Worm (Caenorhabditis elegans) whole organism, L4 larva: ENCODE measurements around the gene idpb-5.

ENCODE experiments used
- D1046.2 ChIP-seq: fragments of 200-800 bp; sonication (Bioruptor generic); IDR thresholded peaks from 2 replicates; pipeline ENCODE4 v1.3.6; 2022; ENCODE audit warnings: missing genetic modification characterization, missing compliant biosample characterization
- F44E2.7 ChIP-seq: fragments of 200-800 bp; sonication (Bioruptor generic); IDR thresholded peaks from 2 replicates; pipeline ENCODE4 v2.1.2; 2022; ENCODE audit warnings: missing genetic modification characterization, missing compliant biosample characterization
- T26A8.4 ChIP-seq: fragments of 200-800 bp; sonication (Bioruptor generic); IDR thresholded peaks from 2 replicates; pipeline ENCODE4 v1.3.6; 2022; ENCODE audit warnings: missing genetic modification characterization, missing compliant biosample characterization
- Y75B8A.6 ChIP-seq: fragments of 200-800 bp; sonication (Bioruptor generic); IDR thresholded peaks from 2 replicates; pipeline ENCODE4 v1.3.6; 2022; ENCODE audit warnings: missing genetic modification reagents, missing genetic modification characterization, missing compliant biosample characterization
- ZK337.2 ChIP-seq: fragments of 200-800 bp; sonication (Bioruptor generic); IDR thresholded peaks from 2 replicates; pipeline ENCODE4 v1.3.6; 2022; ENCODE audit warnings: missing genetic modification reagents, missing genetic modification characterization, missing compliant biosample characterization
- aha-1 ChIP-seq: fragments of 150-350 bp; peaks from one replicate; lab custom pipeline; 2014; ENCODE audit warnings: missing biosample characterization, missing genetic modification characterization
- arid-1 ChIP-seq: fragments of 200-800 bp; sonication (Bioruptor generic); conservative IDR thresholded peaks from 2 replicates; pipeline ENCODE4 v1.3.6; 2022; ENCODE audit warnings: missing genetic modification reagents, missing genetic modification characterization, missing compliant biosample characterization
- ceh-28 ChIP-seq: fragments of 150-350 bp; optimal IDR thresholded peaks from 2 replicates; lab custom pipeline; 2014; ENCODE audit warnings: missing biosample characterization, missing genetic modification reagents, missing genetic modification characterization
- ceh-32 ChIP-seq: sonication (generic microtip); optimal IDR thresholded peaks from 2 replicates; lab custom pipeline; 2016; ENCODE audit warnings: mild to moderate bottlenecking, missing genetic modification characterization, missing compliant biosample characterization; ENCODE audit not compliant: poor library complexity
- ceh-62 ChIP-seq: sonication (generic microtip); optimal IDR thresholded peaks from 2 replicates; lab custom pipeline; 2017; ENCODE audit warnings: missing biosample characterization, missing genetic modification characterization
- ces-1 ChIP-seq: fragments of 150-350 bp; sonication (generic microtip); optimal IDR thresholded peaks from 4 replicates; lab custom pipeline; 2014; ENCODE audit warnings: missing biosample characterization, missing genetic modification reagents, missing genetic modification characterization
- ctbp-1 ChIP-seq: fragments of 200-800 bp; sonication (Bioruptor generic); IDR thresholded peaks from 2 replicates; pipeline ENCODE4 v1.3.6; 2022; ENCODE audit warnings: missing genetic modification reagents, missing genetic modification characterization, missing compliant biosample characterization
- daf-16 ChIP-seq, 3 experiments: sonication (generic microtip); optimal IDR thresholded peaks; 2 replicates each; lab custom pipeline; 2016 to 2017; ENCODE audit warnings: missing genetic modification characterization in 3 of 3, missing genetic modification reagents in 3 of 3, mild to moderate bottlenecking in 2 of 3, missing compliant biosample characterization in 2 of 3, missing biosample characterization in 1 of 3, moderate library complexity in 1 of 3
- dmd-6 ChIP-seq: fragments of 200-800 bp; sonication (Bioruptor generic); IDR thresholded peaks from 2 replicates; pipeline ENCODE4 v1.3.6; 2022; ENCODE audit warnings: missing genetic modification reagents, missing genetic modification characterization, missing compliant biosample characterization
- dmd-8 ChIP-seq: fragments of 200-800 bp; sonication (Bioruptor generic); IDR thresholded peaks from 2 replicates; pipeline ENCODE4 v1.3.6; 2022; ENCODE audit warnings: missing genetic modification characterization, missing compliant biosample characterization
- dve-1 ChIP-seq: sonication (generic microtip); optimal IDR thresholded peaks from 2 replicates; lab custom pipeline; 2017; ENCODE audit warnings: antibody characterized with exemption, mild to moderate bottlenecking, missing genetic modification characterization, missing compliant biosample characterization; ENCODE audit not compliant: insufficient read depth
- egl-43 ChIP-seq: fragments of 200-800 bp; sonication (Bioruptor generic); IDR thresholded peaks from 2 replicates; pipeline ENCODE4 v1.3.6; 2022; ENCODE audit warnings: missing genetic modification reagents, missing genetic modification characterization, missing compliant biosample characterization
- hif-1 ChIP-seq, 2 experiments: sonication (generic microtip); optimal IDR thresholded peaks; 2 replicates each; lab custom pipeline; 2016 to 2017; ENCODE audit warnings: missing compliant biosample characterization in 2 of 2, missing genetic modification characterization in 2 of 2, missing genetic modification reagents in 2 of 2, missing genotype in 2 of 2, mild to moderate bottlenecking in 1 of 2
- hlh-30 ChIP-seq: sonication (generic microtip); optimal IDR thresholded peaks from 2 replicates; lab custom pipeline; 2017; ENCODE audit warnings: antibody characterized with exemption, mild to moderate bottlenecking, missing genetic modification characterization, missing compliant biosample characterization; ENCODE audit not compliant: insufficient read depth
- lim-7 ChIP-seq: fragments of 200-800 bp; sonication (Bioruptor generic); IDR thresholded peaks from 2 replicates; pipeline ENCODE4 v1.3.6; 2022; ENCODE audit warnings: missing genetic modification characterization, missing compliant biosample characterization
- lin-13 ChIP-seq: fragments of 150-350 bp; optimal IDR thresholded peaks from 2 replicates; lab custom pipeline; 2014; ENCODE audit warnings: missing biosample characterization, missing genetic modification reagents, missing genetic modification characterization
- lin-29 ChIP-seq: fragments of 200-800 bp; sonication (Bioruptor generic); IDR thresholded peaks from 2 replicates; pipeline ENCODE4 v1.3.6; 2022; ENCODE audit warnings: missing genetic modification reagents, missing genetic modification characterization, missing compliant biosample characterization
- madf-5 ChIP-seq, 2 experiments: fragments of 200-800 bp; sonication (Bioruptor generic); IDR thresholded peaks; 2 replicates each; pipeline ENCODE4 v1.3.6; 2022; ENCODE audit warnings: missing compliant biosample characterization in 2 of 2, missing genetic modification characterization in 2 of 2
- madf-9 ChIP-seq: fragments of 200-800 bp; sonication (Bioruptor generic); conservative IDR thresholded peaks from 2 replicates; pipeline ENCODE4 v1.3.6; 2022; ENCODE audit warnings: missing genetic modification reagents, missing genetic modification characterization, missing compliant biosample characterization
- mdl-1 ChIP-seq, 2 experiments: fragments of 150-350 bp in 1 of 2; sonication (generic microtip) in 1 of 2; optimal IDR thresholded peaks; 2 replicates each; lab custom pipeline; 2014 to 2017; ENCODE audit warnings: missing biosample characterization in 2 of 2, missing genetic modification characterization in 2 of 2
- mep-1 ChIP-seq: fragments of 150-350 bp; sonication (generic microtip); optimal IDR thresholded peaks from 3 replicates; lab custom pipeline; 2014; ENCODE audit warnings: missing biosample characterization, missing genetic modification characterization
- mxl-2 ChIP-seq: fragments of 200-800 bp; sonication (Bioruptor generic); conservative IDR thresholded peaks from 2 replicates; pipeline ENCODE4 v1.3.6; 2022; ENCODE audit warnings: missing genetic modification reagents, missing genetic modification characterization, missing compliant biosample characterization
- nhr-102 ChIP-seq: sonication (generic microtip); optimal IDR thresholded peaks from 2 replicates; lab custom pipeline; 2016; ENCODE audit warnings: mild to moderate bottlenecking, missing genetic modification characterization, moderate library complexity, missing compliant biosample characterization
- nhr-11 ChIP-seq: fragments of 150-350 bp; optimal IDR thresholded peaks from 2 replicates; lab custom pipeline; 2014; ENCODE audit warnings: missing biosample characterization, missing genetic modification characterization
- nhr-111 ChIP-seq: fragments of 200-800 bp; sonication (Bioruptor generic); optimal IDR thresholded peaks from 2 replicates; lab custom pipeline; 2018; ENCODE audit warnings: mild to moderate bottlenecking, missing genetic modification characterization, missing compliant biosample characterization
- nhr-28 ChIP-seq: fragments of 150-350 bp; optimal IDR thresholded peaks from 2 replicates; lab custom pipeline; 2014; ENCODE audit warnings: missing biosample characterization, missing genetic modification characterization
- nhr-41 ChIP-seq: fragments of 200-800 bp; sonication (Bioruptor generic); IDR thresholded peaks from 2 replicates; pipeline ENCODE4 v1.3.6; 2022; ENCODE audit warnings: missing genetic modification reagents, missing genetic modification characterization, missing compliant biosample characterization
- nhr-48 ChIP-seq: sonication (generic microtip); optimal IDR thresholded peaks from 2 replicates; lab custom pipeline; 2016; ENCODE audit warnings: mild to moderate bottlenecking, missing genetic modification characterization, missing compliant biosample characterization
- nhr-77 ChIP-seq: fragments of 150-350 bp; optimal IDR thresholded peaks from 2 replicates; lab custom pipeline; 2014; ENCODE audit warnings: missing biosample characterization, missing genetic modification characterization
- pqm-1 ChIP-seq: sonication (generic microtip); optimal IDR thresholded peaks from 2 replicates; lab custom pipeline; 2017; ENCODE audit warnings: missing biosample characterization, missing genetic modification characterization
- snpc-1.2 ChIP-seq: fragments of 200-800 bp; sonication (Bioruptor generic); IDR thresholded peaks from 2 replicates; pipeline ENCODE4 v1.3.6; 2022; ENCODE audit warnings: missing genetic modification reagents, missing genetic modification characterization, missing compliant biosample characterization
- spr-1 ChIP-seq: sonication (generic microtip); optimal IDR thresholded peaks from 2 replicates; lab custom pipeline; 2016; ENCODE audit warnings: mild to moderate bottlenecking, missing genetic modification characterization, missing compliant biosample characterization
- unc-39 ChIP-seq: sonication (generic microtip); optimal IDR thresholded peaks from 2 replicates; lab custom pipeline; 2017; ENCODE audit warnings: missing biosample characterization, missing genetic modification characterization
- unc-62 ChIP-seq, 3 experiments: fragments of 150-350 bp in 1 of 3; sonication (generic microtip); optimal IDR thresholded peaks in 2 of 3; peaks in 1 of 3; 1 replicate in 1 of 3; 2 replicates in 2 of 3; lab custom pipeline; 2014 to 2017; ENCODE audit warnings: missing biosample characterization in 3 of 3, missing genetic modification characterization in 3 of 3, missing genetic modification reagents in 3 of 3, missing genotype in 1 of 3
- vab-7 ChIP-seq: fragments of 200-800 bp; sonication (Bioruptor generic); IDR thresholded peaks from 2 replicates; pipeline ENCODE4 v1.3.6; 2022; ENCODE audit warnings: missing genetic modification reagents, missing genetic modification characterization, missing compliant biosample characterization
- zag-1 ChIP-seq: fragments of 150-350 bp; optimal IDR thresholded peaks from 2 replicates; lab custom pipeline; 2014; ENCODE audit warnings: missing biosample characterization, missing genetic modification characterization
- zfp-2 ChIP-seq: sonication (generic microtip); optimal IDR thresholded peaks from 2 replicates; lab custom pipeline; 2016; ENCODE audit warnings: mild to moderate bottlenecking, missing genetic modification characterization, missing compliant biosample characterization
- zfp-3 ChIP-seq: fragments of 200-800 bp; sonication (Bioruptor generic); conservative IDR thresholded peaks from 2 replicates; pipeline ENCODE4 v1.3.6; 2022; ENCODE audit warnings: missing genetic modification reagents, missing genetic modification characterization, missing compliant biosample characterization
- zip-2 ChIP-seq: fragments of 150-350 bp; optimal IDR thresholded peaks from 2 replicates; lab custom pipeline; 2014; ENCODE audit warnings: missing biosample characterization, missing genetic modification characterization

Gene idpb-5

ce11 chrV:11883215-11883614, 43.9 kb downstream of the idpb-5 start:
- TF ChIP-seq mdl-1 (tag; optimal IDR thresholded peaks at IDR 0.05; lab: Kevin White, UChicago) (peak in 1 of 2 experiments; percentile 7), ceh-32 (no peak), zfp-3 (GFP tag; lab: Robert Waterston, UW) (no peak), nhr-28 (tag; lab: Kevin White, UChicago) (peak; percentile 33), unc-62 (GFP tag; optimal IDR thresholded peaks at IDR 0.05 in 1 of 2; lab: Kevin White, UChicago) (peak in 1 of 2 experiments; percentile 92), unc-62 (tag; optimal IDR thresholded peaks at IDR 0.05; lab: Kevin White, UChicago) (no peak), hif-1 (tag; optimal IDR thresholded peaks at IDR 0.05; lab: Kevin White, UChicago) (no peak), vab-7 (GFP tag; lab: Robert Waterston, UW) (no peak)

ce11 chrV:11885087-11885486, 45.8 kb downstream of the idpb-5 start:
- TF ChIP-seq dmd-8 (GFP tag; lab: Robert Waterston, UW) (no peak), ceh-28 (tag; lab: Kevin White, UChicago) (no peak), nhr-102 (tag; lab: Kevin White, UChicago) (no peak), zfp-2 (no peak), lim-7 (GFP tag; lab: Robert Waterston, UW) (no peak), unc-62 (GFP tag; optimal IDR thresholded peaks at IDR 0.05 in 1 of 2; lab: Kevin White, UChicago) (no peak), unc-62 (tag; optimal IDR thresholded peaks at IDR 0.05; lab: Kevin White, UChicago) (no peak), lin-29 (no peak), madf-9 (GFP tag; lab: Robert Waterston, UW) (no peak), dmd-6 (peak; percentile 83), spr-1 (tag; lab: Kevin White, UChicago) (no peak), D1046.2 (GFP tag; lab: Robert Waterston, UW) (no peak), dve-1 (tag; lab: Kevin White, UChicago) (peak; percentile 77), ctbp-1 (GFP tag; lab: Robert Waterston, UW) (no peak), nhr-11 (tag; lab: Kevin White, UChicago) (no peak), madf-5 (GFP tag; IDR thresholded peaks at IDR 0.05; lab: Robert Waterston, UW) (no peak), snpc-1.2 (GFP tag; lab: Robert Waterston, UW) (no peak), nhr-48 (tag; lab: Kevin White, UChicago) (no peak), vab-7 (GFP tag; lab: Robert Waterston, UW) (no peak), pqm-1 (tag; lab: Kevin White, UChicago) (peak; percentile 29), mdl-1 (tag; optimal IDR thresholded peaks at IDR 0.05; lab: Kevin White, UChicago) (peak in 1 of 2 experiments; percentile 56), Y75B8A.6 (GFP tag; lab: Robert Waterston, UW) (no peak), nhr-28 (tag; lab: Kevin White, UChicago) (peak; percentile 84), nhr-77 (tag; lab: Kevin White, UChicago) (peak; percentile 80), nhr-111 (GFP tag; lab: Kevin White, UChicago) (no peak), aha-1 (tag; lab: Kevin White, UChicago) (no peak), F44E2.7 (GFP tag; lab: Robert Waterston, UW) (no peak), nhr-41 (no peak), unc-39 (no peak), ZK337.2 (GFP tag; lab: Robert Waterston, UW) (no peak), zag-1 (tag; lab: Kevin White, UChicago) (no peak), ceh-62 (no peak), mxl-2 (GFP tag; lab: Robert Waterston, UW) (no peak), egl-43 (GFP tag; lab: Robert Waterston, UW) (no peak), ceh-32 (no peak), lin-13 (GFP tag; lab: Kevin White, UChicago) (no peak), zip-2 (tag; lab: Kevin White, UChicago) (no peak), ces-1 (GFP tag; lab: Kevin White, UChicago) (no peak), daf-16 (GFP tag; optimal IDR thresholded peaks at IDR 0.05; lab: Kevin White, UChicago) (no peak), daf-16 (tag; optimal IDR thresholded peaks at IDR 0.05; lab: Kevin White, UChicago) (peak; percentile 82), mep-1 (peak; percentile 28), hlh-30 (tag; lab: Kevin White, UChicago) (peak; percentile 18), arid-1 (GFP tag; lab: Robert Waterston, UW) (no peak), T26A8.4 (no peak)
- TF ChIP-seq, all 104 proteins: peak for 9
